Worm (Caenorhabditis elegans) whole organism, L2 larva: Measurements from ENCODE around the gene ZC190.7.

Source experiments
- F13H6.1 ChIP-seq: sonication (generic microtip); optimal IDR thresholded peaks from 2 replicates; lab custom pipeline; 2016; ENCODE audit warnings: missing genetic modification characterization, missing compliant biosample characterization
- ama-1 ChIP-seq: fragments of 150-350 bp; optimal IDR thresholded peaks from 2 replicates; lab custom pipeline; 2018; ENCODE audit warnings: inconsistent platforms
- ceh-16 ChIP-seq: fragments of 150-350 bp; optimal IDR thresholded peaks from 2 replicates; lab custom pipeline; 2014; ENCODE audit warnings: missing biosample characterization, missing genetic modification characterization

- TF ChIP-seq F13H6.1 (tag; lab: Kevin White, UChicago) (no peak), ceh-16 (no peak), ama-1 (lab: Kevin White, UChicago) (no peak)
These were observed 49.8 kb downstream of the ZC190.7 start, which contains the start of gene grl-12 for ce11 chrV:8636907-8637306.
